Fruit fly (Drosophila melanogaster) whole organism, prepupa: Measurements from ENCODE around the gene CG16820.

ENCODE experiments used
- CG10631 ChIP-seq: fragments of 200-800 bp; sonication (Bioruptor generic); optimal IDR thresholded peaks from 2 replicates; lab custom pipeline; 2016; ENCODE audit warnings: missing biosample characterization, missing genetic modification characterization
- CG11294 ChIP-seq: fragments of 200-800 bp; sonication (Bioruptor generic); IDR thresholded peaks from 2 replicates; pipeline ENCODE4 v1.3.6; 2022; ENCODE audit warnings: missing biosample characterization, missing genetic modification characterization
- CG15336 ChIP-seq: fragments of 200-800 bp; sonication (Bioruptor generic); IDR thresholded peaks from 2 replicates; pipeline ENCODE4 v1.3.6; 2022; ENCODE audit warnings: missing biosample characterization, missing genetic modification characterization
- CG1621 ChIP-seq: fragments of 200-800 bp; sonication (Bioruptor generic); optimal IDR thresholded peaks from 3 replicates; lab custom pipeline; 2018; ENCODE audit warnings: missing biosample characterization, mild to moderate bottlenecking, missing genetic modification characterization
- CG16779 ChIP-seq: fragments of 200-800 bp; sonication (Bioruptor generic); optimal IDR thresholded peaks from 3 replicates; lab custom pipeline; 2017; ENCODE audit warnings: missing biosample characterization, mild to moderate bottlenecking, missing genetic modification characterization
- CG3032 ChIP-seq: fragments of 200-800 bp; optimal IDR thresholded peaks from 2 replicates; lab custom pipeline; 2019; ENCODE audit warnings: missing biosample characterization, mild to moderate bottlenecking, missing genetic modification characterization, moderate library complexity
- CG34406 ChIP-seq: fragments of 200-800 bp; sonication (Bioruptor generic); optimal IDR thresholded peaks from 3 replicates; lab custom pipeline; 2016; ENCODE audit warnings: missing biosample characterization, missing genetic modification characterization
- CG3919 ChIP-seq: fragments of 200-800 bp; sonication (Bioruptor generic); optimal IDR thresholded peaks from 3 replicates; lab custom pipeline; 2016; ENCODE audit warnings: missing biosample characterization, missing genetic modification characterization
- CG6163 ChIP-seq: fragments of 200-800 bp; sonication (Bioruptor generic); IDR thresholded peaks from 3 replicates; pipeline ENCODE4 v1.3.6; 2022; ENCODE audit warnings: missing biosample characterization, missing genetic modification characterization
- CG6276 ChIP-seq: fragments of 200-800 bp; sonication (Bioruptor generic); optimal IDR thresholded peaks from 2 replicates; lab custom pipeline; 2017; ENCODE audit warnings: missing biosample characterization, mild to moderate bottlenecking, missing genetic modification characterization
- CG6792 ChIP-seq: fragments of 200-800 bp; sonication (Bioruptor generic); optimal IDR thresholded peaks from 3 replicates; lab custom pipeline; 2016; ENCODE audit warnings: missing biosample characterization, missing genetic modification characterization
- CG6854 ChIP-seq: fragments of 200-800 bp; sonication (Bioruptor generic); optimal IDR thresholded peaks from 2 replicates; lab custom pipeline; 2017; ENCODE audit warnings: missing biosample characterization, mild to moderate bottlenecking, missing genetic modification characterization
- CG7368 ChIP-seq: fragments of 200-800 bp; sonication (Bioruptor generic); optimal IDR thresholded peaks from 3 replicates; lab custom pipeline; 2016; ENCODE audit warnings: missing biosample characterization, missing genetic modification characterization
- CG8119 ChIP-seq: fragments of 200-800 bp; sonication (Bioruptor generic); IDR thresholded peaks from 3 replicates; pipeline ENCODE4 v1.3.6; 2022; ENCODE audit warnings: missing biosample characterization, missing genetic modification characterization
- CG8632 ChIP-seq: fragments of 200-800 bp; sonication (Bioruptor generic); optimal IDR thresholded peaks from 3 replicates; lab custom pipeline; 2016; ENCODE audit warnings: missing biosample characterization, missing genetic modification characterization
- Eip75B ChIP-seq: fragments of 200-800 bp; sonication (Bioruptor generic); optimal IDR thresholded peaks from 3 replicates; lab custom pipeline; 2016; ENCODE audit warnings: missing biosample characterization, missing genetic modification characterization
- Eip78C ChIP-seq: fragments of 200-800 bp; sonication (Bioruptor generic); peaks from one replicate; lab custom pipeline; 2016; ENCODE audit warnings: missing biosample characterization, missing genetic modification characterization
- Lpt ChIP-seq: fragments of 200-800 bp; sonication (Bioruptor generic); optimal IDR thresholded peaks from 3 replicates; lab custom pipeline; 2016; ENCODE audit warnings: missing biosample characterization, missing genetic modification characterization
- Met ChIP-seq: fragments of 200-800 bp; sonication (Bioruptor generic); optimal IDR thresholded peaks from 3 replicates; lab custom pipeline; 2016; ENCODE audit warnings: missing biosample characterization, missing genetic modification characterization
- OdsH ChIP-seq: fragments of 200-800 bp; sonication (Bioruptor generic); optimal IDR thresholded peaks from 3 replicates; lab custom pipeline; 2016; ENCODE audit warnings: missing biosample characterization, missing genetic modification characterization
- Sox14 ChIP-seq: fragments of 200-800 bp; sonication (Bioruptor generic); optimal IDR thresholded peaks from 3 replicates; lab custom pipeline; 2016; ENCODE audit warnings: missing biosample characterization, missing genetic modification characterization
- Sox15 ChIP-seq: fragments of 200-800 bp; sonication (Bioruptor generic); optimal IDR thresholded peaks from 3 replicates; lab custom pipeline; 2016; ENCODE audit warnings: missing biosample characterization, missing genetic modification characterization
- dac ChIP-seq: fragments of 200-800 bp; sonication (Bioruptor generic); optimal IDR thresholded peaks from 2 replicates; lab custom pipeline; 2017; ENCODE audit warnings: missing biosample characterization, mild to moderate bottlenecking, missing genetic modification characterization
- eg ChIP-seq: fragments of 200-800 bp; sonication (Bioruptor generic); IDR thresholded peaks from 3 replicates; pipeline ENCODE4 v1.3.6; 2022; ENCODE audit warnings: missing biosample characterization, missing genetic modification characterization
- esn ChIP-seq: fragments of 200-800 bp; sonication (Bioruptor generic); optimal IDR thresholded peaks from 2 replicates; lab custom pipeline; 2016; ENCODE audit warnings: missing biosample characterization, mild to moderate bottlenecking, missing genetic modification characterization, moderate library complexity
- fd85E ChIP-seq: fragments of 200-800 bp; sonication (Bioruptor generic); optimal IDR thresholded peaks from 3 replicates; lab custom pipeline; 2016; ENCODE audit warnings: missing biosample characterization, missing genetic modification characterization
- fkh ChIP-seq: fragments of 200-800 bp; sonication (Bioruptor generic); optimal IDR thresholded peaks from 3 replicates; lab custom pipeline; 2017; ENCODE audit warnings: missing biosample characterization, mild to moderate bottlenecking, missing genetic modification characterization, moderate library complexity
- lz ChIP-seq: fragments of 200-800 bp; sonication (Bioruptor generic); optimal IDR thresholded peaks from 3 replicates; lab custom pipeline; 2016; ENCODE audit warnings: missing biosample characterization, missing genetic modification characterization
- ss ChIP-seq, 2 experiments: fragments of 200-800 bp; sonication (Bioruptor generic); optimal IDR thresholded peaks; 2 replicates in 1 of 2; 3 replicates in 1 of 2; lab custom pipeline; 2017 to 2018; ENCODE audit warnings: mild to moderate bottlenecking in 2 of 2, missing biosample characterization in 2 of 2, missing genetic modification characterization in 2 of 2, moderate library complexity in 1 of 2
- svp ChIP-seq: fragments of 200-800 bp; sonication (Bioruptor generic); peaks from one replicate; lab custom pipeline; 2016; ENCODE audit warnings: missing biosample characterization, missing genetic modification characterization
- topi ChIP-seq: fragments of 200-800 bp; sonication (Bioruptor generic); optimal IDR thresholded peaks from 3 replicates; lab custom pipeline; 2016; ENCODE audit warnings: missing biosample characterization, missing genetic modification characterization
- vri ChIP-seq: fragments of 200-800 bp; sonication (Bioruptor generic); optimal IDR thresholded peaks from 3 replicates; lab custom pipeline; 2016; ENCODE audit warnings: missing biosample characterization, mild to moderate bottlenecking, missing genetic modification characterization

The CG16820 gene

DNA sequence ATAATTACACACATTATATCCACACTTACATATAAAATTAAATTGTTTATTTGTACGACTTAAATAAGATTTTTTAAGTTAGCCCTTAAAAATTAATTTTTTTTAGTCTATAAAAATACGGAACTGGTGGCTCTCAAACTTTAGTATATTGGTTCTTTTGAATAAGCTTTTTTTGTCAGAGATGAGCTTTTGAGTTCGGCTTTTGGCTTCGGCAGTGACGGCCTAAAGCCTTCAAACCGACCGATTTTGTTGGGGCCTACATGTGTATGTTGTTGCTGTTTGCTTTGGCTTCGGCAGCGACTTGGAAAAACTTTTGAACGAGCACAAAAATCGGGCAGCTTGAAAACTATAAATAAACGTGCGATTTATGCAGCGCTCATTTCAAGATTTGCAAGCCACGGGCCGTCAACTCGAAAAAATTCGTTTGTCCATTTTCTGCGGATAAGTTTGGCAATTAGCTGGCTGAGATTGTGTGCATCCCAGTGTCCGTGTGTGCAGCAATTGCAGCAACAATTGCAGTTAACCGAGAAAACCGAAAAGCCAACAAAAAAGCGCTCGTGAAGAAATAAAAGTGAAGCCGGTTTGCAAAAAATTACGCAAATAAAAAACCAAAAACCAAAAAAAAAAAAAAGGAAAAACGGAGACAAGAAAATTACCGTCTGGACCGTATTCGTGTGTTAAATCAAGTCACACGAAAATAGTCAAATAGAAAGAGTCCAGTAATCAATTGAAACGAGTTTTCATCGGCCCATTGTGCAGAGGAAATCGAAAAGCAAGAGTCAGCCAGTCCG, at the start of gene CG16820:
CG16820 (plus strand) TSS at position 378 of the 791 bp plus-strand sequence.
- TF ChIP-seq eg (GFP tag; lab: Robert Waterston, UW) (peak; percentile 76; the same call in 2 of the 3 replicates), CG6163 (GFP tag; lab: Robert Waterston, UW) (0 out of 3 replicates have a peak, but pooled peaks have one; percentile 50), Sox15 (no peak), Lpt (GFP tag; lab: Kevin White, UChicago) (peak; percentile 57), dac (GFP tag; lab: Kevin White, UChicago) (peak; percentile 15), CG6276 (GFP tag; lab: Kevin White, UChicago) (peak; percentile 75), Eip78C (GFP tag; lab: Kevin White, UChicago) (peak; percentile 53), CG8119 (GFP tag; lab: Robert Waterston, UW) (peak; percentile 84), OdsH (GFP tag; lab: Kevin White, UChicago) (no peak), CG6792 (GFP tag; lab: Kevin White, UChicago) (no peak), CG15336 (peak; percentile 80)

DNA sequence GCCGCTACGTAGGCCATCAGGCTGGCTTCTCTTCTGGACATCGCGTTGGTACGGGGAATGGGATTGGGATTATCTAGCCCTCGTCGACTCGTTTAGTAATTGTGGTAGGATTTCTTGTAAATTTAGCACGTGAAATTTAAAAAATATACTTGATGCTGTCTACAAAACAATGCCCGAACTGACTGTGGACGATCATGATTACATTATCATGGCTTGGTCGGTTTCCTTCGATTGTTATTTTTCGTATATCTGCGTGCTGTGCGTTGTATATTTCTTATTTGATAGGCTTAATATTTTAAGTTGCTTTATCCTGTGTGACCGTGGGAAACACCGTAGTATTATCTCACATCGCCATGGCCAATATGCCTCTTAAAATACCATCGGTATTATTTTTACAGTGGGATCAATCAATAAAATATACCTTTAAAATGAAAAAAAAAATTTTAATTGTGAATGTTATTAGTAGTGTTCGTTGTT, 43.0 kb upstream of the CG16820 start, which contains the start of gene CG16972:
CG16972 (minus strand) TSS at position 336 of the 477 bp plus-strand sequence.
- TF ChIP-seq CG1621 (peak; percentile 99), CG6276 (GFP tag; lab: Kevin White, UChicago) (no peak), CG8119 (GFP tag; lab: Robert Waterston, UW) (0 out of 3 replicates have a peak, but pooled peaks have one; percentile 15)

DNA sequence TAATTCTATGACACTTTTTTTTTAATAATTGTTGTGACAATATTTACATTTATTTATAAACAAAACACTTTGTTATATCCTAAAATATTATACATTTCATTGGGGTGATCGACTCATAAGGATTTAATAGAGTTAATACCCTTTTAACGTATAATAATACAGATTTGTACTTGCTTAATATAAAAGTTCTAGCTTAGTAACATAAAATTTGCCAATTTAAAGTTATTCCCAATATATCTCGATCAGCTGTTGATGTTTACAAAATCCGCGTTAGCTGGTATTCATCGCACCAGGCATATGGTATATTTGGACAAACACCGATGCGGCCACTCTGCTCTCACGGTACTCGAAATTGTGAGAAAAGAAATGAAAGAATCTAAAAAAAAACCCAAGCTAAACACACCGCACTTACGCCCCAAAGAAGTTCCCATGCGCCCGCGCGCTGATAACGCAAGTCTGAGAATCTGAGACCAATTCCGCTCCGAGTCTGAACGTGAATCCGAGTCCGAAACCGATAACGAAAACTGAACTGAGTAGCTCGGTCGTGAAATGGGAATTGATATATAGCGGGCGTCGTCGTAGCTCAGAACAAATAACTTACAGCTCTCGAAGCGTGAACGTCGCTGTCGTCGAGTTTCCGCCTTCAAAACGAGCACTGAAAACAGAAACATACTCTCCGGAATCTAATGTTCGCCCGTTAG, 42.4 kb upstream of the CG16820 start, which contains the start of gene Pect:
Pect (plus strand) TSS at position 326 of the 701 bp plus-strand sequence.
- TF ChIP-seq Sox15 = peak; percentile 13
- peak; percentile 67 for TF ChIP-seq Eip78C (GFP tag; lab: Kevin White, UChicago)
- TF ChIP-seq CG6854 (GFP tag; lab: Kevin White, UChicago) = peak; percentile 67
- TF ChIP-seq eg (GFP tag; lab: Robert Waterston, UW) = peak; percentile 37; the same call in 2 of the 3 replicates
- TF ChIP-seq lz (GFP tag; lab: Kevin White, UChicago) = peak; percentile 31
- peak; percentile 68 for TF ChIP-seq CG3032 (tag; lab: Kevin White, UChicago)
- TF ChIP-seq CG7368 = no peak
- no peak; the same call in 1 of the 2 replicates for TF ChIP-seq CG11294
- TF ChIP-seq CG6163 (GFP tag; lab: Robert Waterston, UW) = peak; percentile 57; the same call in 2 of the 3 replicates
- no peak for TF ChIP-seq CG3919 (GFP tag; lab: Kevin White, UChicago)
- peak; percentile 73 for TF ChIP-seq svp (GFP tag; lab: Kevin White, UChicago)
- peak; percentile 44 for TF ChIP-seq CG15336
- TF ChIP-seq fkh = peak; percentile 54
- TF ChIP-seq esn (GFP tag; lab: Kevin White, UChicago) = peak; percentile 41
- TF ChIP-seq, all 60 proteins: peak for 11

- TF ChIP-seq Eip78C (GFP tag; lab: Kevin White, UChicago) (peak; percentile 43), fd85E (GFP tag; lab: Kevin White, UChicago) (no peak)
Measured at dm6 chr2L:13204151-13204550, 41.9 kb upstream of the CG16820 start.

DNA sequence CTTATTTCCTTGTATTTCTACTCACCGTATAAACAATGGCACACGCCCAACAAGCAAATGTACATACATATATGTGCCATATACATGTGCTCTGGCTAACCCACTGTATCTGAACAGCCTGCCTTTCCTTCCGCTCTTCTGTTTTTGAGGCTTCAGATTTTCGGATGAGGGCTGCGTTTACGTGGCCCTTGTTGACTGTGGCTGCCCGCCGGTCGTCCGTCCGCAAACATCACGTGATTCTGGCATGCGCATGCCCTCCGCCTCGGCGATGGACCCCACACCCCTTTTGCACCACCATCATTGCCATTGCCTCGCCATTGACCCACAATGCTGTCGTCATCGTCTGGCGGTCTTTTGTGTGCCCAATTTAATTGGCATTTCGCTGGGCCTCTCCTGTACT, 40.8 kb upstream of the CG16820 start:
- peak; percentile 46; the same call in 1 of the 3 replicates for TF ChIP-seq eg (GFP tag; lab: Robert Waterston, UW)
- peak; percentile 44 for TF ChIP-seq esn (GFP tag; lab: Kevin White, UChicago)
- peak; percentile 79 for TF ChIP-seq fkh
- no peak for TF ChIP-seq CG10631 (GFP tag; lab: Kevin White, UChicago)
- no peak for TF ChIP-seq vri (GFP tag; lab: Kevin White, UChicago)
- TF ChIP-seq CG8632 = no peak
- TF ChIP-seq CG15336 = 0 out of 2 replicates have a peak, but pooled peaks have one; percentile 21
- no peak for TF ChIP-seq OdsH (GFP tag; lab: Kevin White, UChicago)
- TF ChIP-seq Met = peak; percentile 22
- TF ChIP-seq CG6163 (GFP tag; lab: Robert Waterston, UW) = peak; percentile 53; the same call in 2 of the 3 replicates
- TF ChIP-seq topi (GFP tag; lab: Kevin White, UChicago) = peak; percentile 5
- peak; percentile 8 for TF ChIP-seq CG1621
- TF ChIP-seq CG34406 = no peak
- TF ChIP-seq CG3919 (GFP tag; lab: Kevin White, UChicago) = peak; percentile 40
- TF ChIP-seq ss (GFP tag; optimal IDR thresholded peaks at IDR 0.05; lab: Kevin White, UChicago) = peak; percentile 35 to 62
- peak; percentile 67 for TF ChIP-seq Eip78C (GFP tag; lab: Kevin White, UChicago)
- peak; percentile 45 for TF ChIP-seq Eip75B (GFP tag; lab: Kevin White, UChicago)
- TF ChIP-seq svp (GFP tag; lab: Kevin White, UChicago) = peak; percentile 74
- peak; percentile 66 for TF ChIP-seq CG6854 (GFP tag; lab: Kevin White, UChicago)
- peak; percentile 38 for TF ChIP-seq CG16779 (tag; lab: Kevin White, UChicago)
- peak; percentile 10 for TF ChIP-seq Sox14 (GFP tag; lab: Kevin White, UChicago)
